Fruit fly (Drosophila melanogaster) whole organism, prepupa: ENCODE measurements around the gene Bx.

Source experiments
- Blimp-1 ChIP-seq: fragments of 200-800 bp; sonication (Bioruptor generic); optimal IDR thresholded peaks from 3 replicates; lab custom pipeline; 2017; ENCODE audit warnings: missing biosample characterization, missing genetic modification characterization, mild to moderate bottlenecking, moderate library complexity, missing genetic modification reagents
- CG10631 ChIP-seq: fragments of 200-800 bp; sonication (Bioruptor generic); optimal IDR thresholded peaks from 2 replicates; lab custom pipeline; 2016; ENCODE audit warnings: missing biosample characterization, missing genetic modification characterization
- CG10669 ChIP-seq: fragments of 200-800 bp; sonication (Bioruptor generic); optimal IDR thresholded peaks from 3 replicates; lab custom pipeline; 2018; ENCODE audit warnings: missing biosample characterization, mild to moderate bottlenecking, missing genetic modification characterization, moderate library complexity
- CG11294 ChIP-seq: fragments of 200-800 bp; sonication (Bioruptor generic); IDR thresholded peaks from 2 replicates; pipeline ENCODE4 v1.3.6; 2022; ENCODE audit warnings: missing biosample characterization, missing genetic modification characterization
- CG11762 ChIP-seq: fragments of 200-800 bp; sonication (Bioruptor generic); optimal IDR thresholded peaks from 3 replicates; lab custom pipeline; 2016; ENCODE audit warnings: missing biosample characterization, missing genetic modification characterization; ENCODE audit not compliant: insufficient read depth
- CG15336 ChIP-seq: fragments of 200-800 bp; sonication (Bioruptor generic); IDR thresholded peaks from 2 replicates; pipeline ENCODE4 v1.3.6; 2022; ENCODE audit warnings: missing biosample characterization, missing genetic modification characterization
- CG1621 ChIP-seq: fragments of 200-800 bp; sonication (Bioruptor generic); optimal IDR thresholded peaks from 3 replicates; lab custom pipeline; 2018; ENCODE audit warnings: missing biosample characterization, mild to moderate bottlenecking, missing genetic modification characterization
- CG16779 ChIP-seq: fragments of 200-800 bp; sonication (Bioruptor generic); optimal IDR thresholded peaks from 3 replicates; lab custom pipeline; 2017; ENCODE audit warnings: missing biosample characterization, mild to moderate bottlenecking, missing genetic modification characterization
- CG3032 ChIP-seq: fragments of 200-800 bp; optimal IDR thresholded peaks from 2 replicates; lab custom pipeline; 2019; ENCODE audit warnings: missing biosample characterization, mild to moderate bottlenecking, missing genetic modification characterization, moderate library complexity
- CG31627 ChIP-seq: fragments of 200-800 bp; sonication (Bioruptor generic); optimal IDR thresholded peaks from 3 replicates; lab custom pipeline; 2016; ENCODE audit warnings: missing biosample characterization, missing genetic modification characterization
- CG4318 ChIP-seq: fragments of 200-800 bp; sonication (Bioruptor generic); optimal IDR thresholded peaks from 3 replicates; lab custom pipeline; 2017; ENCODE audit warnings: missing biosample characterization, mild to moderate bottlenecking, missing genetic modification characterization
- CG6276 ChIP-seq: fragments of 200-800 bp; sonication (Bioruptor generic); optimal IDR thresholded peaks from 2 replicates; lab custom pipeline; 2017; ENCODE audit warnings: missing biosample characterization, mild to moderate bottlenecking, missing genetic modification characterization
- CG6792 ChIP-seq: fragments of 200-800 bp; sonication (Bioruptor generic); optimal IDR thresholded peaks from 3 replicates; lab custom pipeline; 2016; ENCODE audit warnings: missing biosample characterization, missing genetic modification characterization
- CG6808 ChIP-seq: fragments of 200-800 bp; sonication (Bioruptor generic); optimal IDR thresholded peaks from 3 replicates; lab custom pipeline; 2017; ENCODE audit warnings: missing biosample characterization, missing genetic modification characterization, mild to moderate bottlenecking, moderate library complexity, missing genetic modification reagents
- CG6854 ChIP-seq: fragments of 200-800 bp; sonication (Bioruptor generic); optimal IDR thresholded peaks from 2 replicates; lab custom pipeline; 2017; ENCODE audit warnings: missing biosample characterization, mild to moderate bottlenecking, missing genetic modification characterization
- CG8632 ChIP-seq: fragments of 200-800 bp; sonication (Bioruptor generic); optimal IDR thresholded peaks from 3 replicates; lab custom pipeline; 2016; ENCODE audit warnings: missing biosample characterization, missing genetic modification characterization
- CG9139 ChIP-seq: fragments of 200-800 bp; sonication (Bioruptor generic); optimal IDR thresholded peaks from 3 replicates; lab custom pipeline; 2017; ENCODE audit warnings: missing biosample characterization, mild to moderate bottlenecking, missing genetic modification characterization
- Eip75B ChIP-seq: fragments of 200-800 bp; sonication (Bioruptor generic); optimal IDR thresholded peaks from 3 replicates; lab custom pipeline; 2016; ENCODE audit warnings: missing biosample characterization, missing genetic modification characterization
- Eip78C ChIP-seq: fragments of 200-800 bp; sonication (Bioruptor generic); peaks from one replicate; lab custom pipeline; 2016; ENCODE audit warnings: missing biosample characterization, missing genetic modification characterization
- Eip93F ChIP-seq: fragments of 200-800 bp; sonication (Bioruptor generic); optimal IDR thresholded peaks from 2 replicates; lab custom pipeline; 2016; ENCODE audit warnings: missing biosample characterization, mild to moderate bottlenecking, missing genetic modification characterization
- Ets21C ChIP-seq: fragments of 200-800 bp; sonication (Bioruptor generic); optimal IDR thresholded peaks from 3 replicates; lab custom pipeline; 2016; ENCODE audit warnings: missing biosample characterization, missing genetic modification characterization
- Gug ChIP-seq: fragments of 200-800 bp; sonication (Bioruptor generic); IDR thresholded peaks from 2 replicates; pipeline ENCODE4 v1.3.6; 2022; ENCODE audit warnings: missing biosample characterization, missing genetic modification characterization
- Hr38 ChIP-seq: sonication (Bioruptor generic); optimal IDR thresholded peaks from 2 replicates; lab custom pipeline; 2016; ENCODE audit warnings: missing biosample characterization, missing genetic modification characterization
- Hr39 ChIP-seq: fragments of 200-800 bp; sonication (Bioruptor generic); optimal IDR thresholded peaks from 2 replicates; lab custom pipeline; 2016; ENCODE audit warnings: missing biosample characterization, missing genetic modification characterization
- Hr4 ChIP-seq: fragments of 200-800 bp; sonication (Bioruptor generic); optimal IDR thresholded peaks from 3 replicates; lab custom pipeline; 2016; ENCODE audit warnings: missing biosample characterization, missing genetic modification characterization
- Lpt ChIP-seq: fragments of 200-800 bp; sonication (Bioruptor generic); optimal IDR thresholded peaks from 3 replicates; lab custom pipeline; 2016; ENCODE audit warnings: missing biosample characterization, missing genetic modification characterization
- Met ChIP-seq: fragments of 200-800 bp; sonication (Bioruptor generic); optimal IDR thresholded peaks from 3 replicates; lab custom pipeline; 2016; ENCODE audit warnings: missing biosample characterization, missing genetic modification characterization
- OdsH ChIP-seq: fragments of 200-800 bp; sonication (Bioruptor generic); optimal IDR thresholded peaks from 3 replicates; lab custom pipeline; 2016; ENCODE audit warnings: missing biosample characterization, missing genetic modification characterization
- Smox ChIP-seq: fragments of 200-800 bp; sonication (Bioruptor generic); optimal IDR thresholded peaks from 3 replicates; lab custom pipeline; 2016; ENCODE audit warnings: missing biosample characterization, missing genetic modification characterization
- Sox102F ChIP-seq: fragments of 200-800 bp; sonication (Bioruptor generic); optimal IDR thresholded peaks from 2 replicates; lab custom pipeline; 2016; ENCODE audit warnings: missing biosample characterization, mild to moderate bottlenecking, missing genetic modification characterization
- Sox14 ChIP-seq: fragments of 200-800 bp; sonication (Bioruptor generic); optimal IDR thresholded peaks from 3 replicates; lab custom pipeline; 2016; ENCODE audit warnings: missing biosample characterization, missing genetic modification characterization
- Sox15 ChIP-seq: fragments of 200-800 bp; sonication (Bioruptor generic); optimal IDR thresholded peaks from 3 replicates; lab custom pipeline; 2016; ENCODE audit warnings: missing biosample characterization, missing genetic modification characterization
- achi ChIP-seq: fragments of 200-800 bp; sonication (Bioruptor generic); optimal IDR thresholded peaks from 3 replicates; lab custom pipeline; 2016; ENCODE audit warnings: missing biosample characterization, missing genetic modification characterization
- acj6 ChIP-seq: fragments of 200-800 bp; sonication (Bioruptor generic); optimal IDR thresholded peaks from 3 replicates; lab custom pipeline; 2016; ENCODE audit warnings: missing biosample characterization, missing genetic modification characterization
- cyc ChIP-seq: fragments of 200-800 bp; sonication (Bioruptor generic); optimal IDR thresholded peaks from 3 replicates; lab custom pipeline; 2016; ENCODE audit warnings: missing biosample characterization, missing genetic modification characterization
- dac ChIP-seq: fragments of 200-800 bp; sonication (Bioruptor generic); optimal IDR thresholded peaks from 2 replicates; lab custom pipeline; 2017; ENCODE audit warnings: missing biosample characterization, mild to moderate bottlenecking, missing genetic modification characterization
- esn ChIP-seq: fragments of 200-800 bp; sonication (Bioruptor generic); optimal IDR thresholded peaks from 2 replicates; lab custom pipeline; 2016; ENCODE audit warnings: missing biosample characterization, mild to moderate bottlenecking, missing genetic modification characterization, moderate library complexity
- fd59A ChIP-seq: fragments of 200-800 bp; sonication (Bioruptor generic); optimal IDR thresholded peaks from 2 replicates; lab custom pipeline; 2017; ENCODE audit warnings: missing biosample characterization, mild to moderate bottlenecking, missing genetic modification characterization, missing genetic modification reagents
- fd85E ChIP-seq: fragments of 200-800 bp; sonication (Bioruptor generic); optimal IDR thresholded peaks from 3 replicates; lab custom pipeline; 2016; ENCODE audit warnings: missing biosample characterization, missing genetic modification characterization
- fkh ChIP-seq: fragments of 200-800 bp; sonication (Bioruptor generic); optimal IDR thresholded peaks from 3 replicates; lab custom pipeline; 2017; ENCODE audit warnings: missing biosample characterization, mild to moderate bottlenecking, missing genetic modification characterization, moderate library complexity
- lz ChIP-seq: fragments of 200-800 bp; sonication (Bioruptor generic); optimal IDR thresholded peaks from 3 replicates; lab custom pipeline; 2016; ENCODE audit warnings: missing biosample characterization, missing genetic modification characterization
- net ChIP-seq: fragments of 200-800 bp; sonication (Bioruptor generic); optimal IDR thresholded peaks from 3 replicates; lab custom pipeline; 2016; ENCODE audit warnings: missing biosample characterization, missing genetic modification characterization
- pdm3 ChIP-seq: fragments of 200-800 bp; sonication (Bioruptor generic); optimal IDR thresholded peaks from 3 replicates; lab custom pipeline; 2016; ENCODE audit warnings: missing biosample characterization, missing genetic modification characterization
- salr ChIP-seq, 2 experiments: fragments of 200-800 bp; sonication (Bioruptor generic); optimal IDR thresholded peaks; 3 replicates each; lab custom pipeline; 2016 to 2018; ENCODE audit warnings: missing biosample characterization in 2 of 2, missing genetic modification characterization in 2 of 2, mild to moderate bottlenecking in 1 of 2
- svp ChIP-seq: fragments of 200-800 bp; sonication (Bioruptor generic); peaks from one replicate; lab custom pipeline; 2016; ENCODE audit warnings: missing biosample characterization, missing genetic modification characterization
- topi ChIP-seq: fragments of 200-800 bp; sonication (Bioruptor generic); optimal IDR thresholded peaks from 3 replicates; lab custom pipeline; 2016; ENCODE audit warnings: missing biosample characterization, missing genetic modification characterization

Gene Bx

dm6 chrX:18524594-18525266 is 9.5 kb downstream of the Bx start (continued):
- peak; percentile 49 for TF ChIP-seq CG3032 (tag; lab: Kevin White, UChicago)
- TF ChIP-seq pdm3 (GFP tag; lab: Kevin White, UChicago): peak; percentile 47
- peak; percentile 50 for TF ChIP-seq CG10669
- TF ChIP-seq fkh (GFP tag; lab: Kevin White, UChicago): no peak
- TF ChIP-seq lz (GFP tag; lab: Kevin White, UChicago): peak; percentile 16
- no peak for TF ChIP-seq Blimp-1 (GFP tag; lab: Kevin White, UChicago)
- peak; percentile 31 for TF ChIP-seq topi (GFP tag; lab: Kevin White, UChicago)
- peak; percentile 49 for TF ChIP-seq CG6276 (GFP tag; lab: Kevin White, UChicago)
- peak; percentile 61 for TF ChIP-seq CG15336 (GFP tag; lab: Robert Waterston, UW)
- peak; percentile 51 for TF ChIP-seq Eip75B
- TF ChIP-seq Sox102F (GFP tag; lab: Kevin White, UChicago): peak; percentile 25
- no peak for TF ChIP-seq CG9139 (GFP tag; lab: Kevin White, UChicago)
- TF ChIP-seq CG11294: no peak
- peak; percentile 14 for TF ChIP-seq Sox15 (GFP tag; lab: Kevin White, UChicago)
- TF ChIP-seq Hr39: peak; percentile 1
- TF ChIP-seq CG6808 (GFP tag; lab: Kevin White, UChicago): peak; percentile 58
- no peak for TF ChIP-seq CG6854 (GFP tag; lab: Kevin White, UChicago)
- TF ChIP-seq CG6792 (GFP tag; lab: Kevin White, UChicago): peak; percentile 23
- TF ChIP-seq Gug (GFP tag; lab: Robert Waterston, UW): no peak
- TF ChIP-seq net (GFP tag; lab: Kevin White, UChicago): peak; percentile 52
- no peak for TF ChIP-seq Ets21C
- peak; percentile 12 for TF ChIP-seq CG16779 (tag; lab: Kevin White, UChicago)
- peak; percentile 41 for TF ChIP-seq Met (GFP tag; lab: Kevin White, UChicago)
- TF ChIP-seq CG10631 (GFP tag; lab: Kevin White, UChicago): peak; percentile 38
- peak; percentile 9 for TF ChIP-seq Smox (GFP tag; lab: Kevin White, UChicago)

dm6 chrX:18528166-18528733 is 13.0 kb downstream of the Bx start, which contains the start of the genes CG15042 and CG15047:
Gene CG15042, minus strand, starts transcription at chrX:18528266.
Gene CG15047, plus strand, starts transcription at chrX:18528683.
- TF ChIP-seq Met (GFP tag; lab: Kevin White, UChicago) (no peak), CG4318 (GFP tag; lab: Kevin White, UChicago) (no peak)

- peak; percentile 23 for TF ChIP-seq achi (GFP tag; lab: Kevin White, UChicago)
- TF ChIP-seq Hr38 (GFP tag; lab: Kevin White, UChicago): no peak
- peak; percentile 39 for TF ChIP-seq lz (GFP tag; lab: Kevin White, UChicago)
- no peak for TF ChIP-seq Lpt (GFP tag; lab: Kevin White, UChicago)
- no peak for TF ChIP-seq fd59A (GFP tag; lab: Kevin White, UChicago)
- TF ChIP-seq CG1621 (tag; lab: Kevin White, UChicago): no peak
- TF ChIP-seq acj6 (GFP tag; lab: Kevin White, UChicago): peak; percentile 16
- TF ChIP-seq Smox (GFP tag; lab: Kevin White, UChicago): peak; percentile 36
- peak; percentile 20 for TF ChIP-seq Hr39
- TF ChIP-seq CG31627 (GFP tag; lab: Kevin White, UChicago): peak; percentile 19
- no peak for TF ChIP-seq CG10631 (GFP tag; lab: Kevin White, UChicago)
- TF ChIP-seq cyc: no peak
- TF ChIP-seq fd85E (GFP tag; lab: Kevin White, UChicago): no peak
- TF ChIP-seq CG15336 (GFP tag; lab: Robert Waterston, UW): no peak
- TF ChIP-seq OdsH: peak; percentile 13
- TF ChIP-seq Eip78C (GFP tag; lab: Kevin White, UChicago): peak; percentile 84
- no peak for TF ChIP-seq Eip93F (GFP tag; lab: Kevin White, UChicago)
- TF ChIP-seq Gug (GFP tag; lab: Robert Waterston, UW): no peak
- peak; percentile 5 for TF ChIP-seq CG6808 (GFP tag; lab: Kevin White, UChicago)
- TF ChIP-seq CG11762 (GFP tag; lab: Kevin White, UChicago): no peak
- TF ChIP-seq CG8632 (GFP tag; lab: Kevin White, UChicago): peak; percentile 25
- TF ChIP-seq Met (GFP tag; lab: Kevin White, UChicago): peak; percentile 5
- TF ChIP-seq svp (GFP tag; lab: Kevin White, UChicago): peak; percentile 80
- peak; percentile 39 for TF ChIP-seq topi (GFP tag; lab: Kevin White, UChicago)
- no peak for TF ChIP-seq Hr4 (GFP tag; lab: Kevin White, UChicago)
- peak; percentile 53 for TF ChIP-seq esn (GFP tag; lab: Kevin White, UChicago)
- TF ChIP-seq dac: no peak
- no peak for TF ChIP-seq salr (GFP tag; optimal IDR thresholded peaks at IDR 0.05; lab: Kevin White, UChicago)
- TF ChIP-seq Eip75B: no peak
- TF ChIP-seq Sox14: peak; percentile 23
Measured at dm6 chrX:18533308-18533707, 18.1 kb downstream of the Bx start.
